Fruit fly (Drosophila melanogaster) whole organism, embryonic: ENCODE results near the gene me31B.

Source experiments
- Atf6 ChIP-seq: fragments of 200-800 bp; sonication (Bioruptor generic); IDR thresholded peaks from 2 replicates; pipeline ENCODE4 v1.3.6; 2022; ENCODE audit warnings: missing biosample characterization, missing genetic modification characterization
- BEAF-32 ChIP-seq: fragments of 200-800 bp; sonication (Bioruptor generic); optimal IDR thresholded peaks from 3 replicates; lab custom pipeline; 2017; ENCODE audit warnings: missing biosample characterization, missing genetic modification characterization, mild to moderate bottlenecking, moderate library complexity, missing genetic modification reagents
- CG11085 ChIP-seq: fragments of 200-800 bp; sonication (Bioruptor generic); IDR thresholded peaks from 2 replicates; pipeline ENCODE4 v1.3.6; 2022; ENCODE audit warnings: missing biosample characterization, missing genetic modification characterization
- CG13287 ChIP-seq: fragments of 200-800 bp; sonication (Bioruptor generic); IDR thresholded peaks from 2 replicates; pipeline ENCODE4 v1.3.6; 2022; ENCODE audit warnings: missing biosample characterization, missing genetic modification characterization; ENCODE audit not compliant: partially characterized antibody
- CG13624 ChIP-seq: fragments of 200-800 bp; sonication (Bioruptor generic); optimal IDR thresholded peaks from 2 replicates; lab custom pipeline; 2016; ENCODE audit warnings: missing biosample characterization, missing genetic modification characterization
- CG14710 ChIP-seq: fragments of 200-800 bp; sonication (Bioruptor generic); optimal IDR thresholded peaks from 3 replicates; lab custom pipeline; 2019; ENCODE audit warnings: missing biosample characterization, mild to moderate bottlenecking, missing genetic modification characterization, moderate library complexity
- CG14860 ChIP-seq: fragments of 200-800 bp; sonication (Bioruptor generic); IDR thresholded peaks from 3 replicates; pipeline ENCODE4 v1.3.6; 2022; ENCODE audit warnings: missing biosample characterization, missing genetic modification characterization; ENCODE audit not compliant: partially characterized antibody
- CG1603 ChIP-seq: fragments of 200-800 bp; sonication (Bioruptor generic); optimal IDR thresholded peaks from 2 replicates; lab custom pipeline; 2019; ENCODE audit warnings: missing biosample characterization, mild to moderate bottlenecking, missing genetic modification characterization, moderate library complexity
- CG17359 ChIP-seq: fragments of 200-800 bp; sonication (Bioruptor generic); optimal IDR thresholded peaks from 3 replicates; lab custom pipeline; 2018; ENCODE audit warnings: missing biosample characterization, mild to moderate bottlenecking, missing genetic modification characterization, moderate library complexity
- CG2120 ChIP-seq: fragments of 200-800 bp; sonication (Bioruptor generic); optimal IDR thresholded peaks from 3 replicates; lab custom pipeline; 2016; ENCODE audit warnings: missing biosample characterization, missing genetic modification characterization
- CG34224 ChIP-seq: fragments of 200-800 bp; sonication (Bioruptor generic); IDR thresholded peaks from 3 replicates; pipeline ENCODE4 v1.3.6; 2022; ENCODE audit warnings: missing biosample characterization, missing genetic modification characterization; ENCODE audit not compliant: partially characterized antibody
- CG34422 ChIP-seq: fragments of 200-800 bp; sonication (Bioruptor generic); IDR thresholded peaks from 3 replicates; pipeline ENCODE4 v1.3.6; 2022; ENCODE audit warnings: missing biosample characterization, missing genetic modification characterization
- CG4617 ChIP-seq: fragments of 200-800 bp; sonication (Bioruptor generic); optimal IDR thresholded peaks from 3 replicates; lab custom pipeline; 2016; ENCODE audit warnings: missing biosample characterization, missing genetic modification characterization, borderline replicate concordance
- CG4707 ChIP-seq: fragments of 200-800 bp; sonication (Bioruptor generic); optimal IDR thresholded peaks from 2 replicates; lab custom pipeline; 2018; ENCODE audit warnings: missing biosample characterization, mild to moderate bottlenecking, missing genetic modification characterization, moderate library complexity
- CG4854 ChIP-seq: fragments of 200-800 bp; sonication (Bioruptor generic); optimal IDR thresholded peaks from 2 replicates; lab custom pipeline; 2016; ENCODE audit warnings: missing biosample characterization, missing genetic modification characterization, inconsistent platforms
- CG5953 ChIP-seq: fragments of 200-800 bp; sonication (Bioruptor generic); IDR thresholded peaks from 2 replicates; pipeline ENCODE4 v1.3.6; 2022; ENCODE audit warnings: missing biosample characterization, missing genetic modification characterization
- CG7987 ChIP-seq: fragments of 200-800 bp; sonication (Bioruptor generic); optimal IDR thresholded peaks from 2 replicates; lab custom pipeline; 2018; ENCODE audit warnings: missing biosample characterization, mild to moderate bottlenecking, missing genetic modification characterization, moderate library complexity
- CHES-1-like ChIP-seq: fragments of 200-800 bp; sonication (Bioruptor generic); optimal IDR thresholded peaks from 2 replicates; lab custom pipeline; 2016; ENCODE audit warnings: missing biosample characterization, missing genetic modification characterization
- Dbx ChIP-seq: fragments of 200-800 bp; sonication (Bioruptor generic); IDR thresholded peaks from 3 replicates; pipeline ENCODE4 v1.3.6; 2022; ENCODE audit warnings: missing biosample characterization, missing genetic modification characterization
- Dip3 ChIP-seq: fragments of 200-800 bp; sonication (Bioruptor generic); optimal IDR thresholded peaks from 3 replicates; lab custom pipeline; 2016; ENCODE audit warnings: missing biosample characterization, missing genetic modification characterization
- Dp ChIP-seq: fragments of 200-800 bp; sonication (Bioruptor generic); optimal IDR thresholded peaks from 2 replicates; lab custom pipeline; 2018; ENCODE audit warnings: missing biosample characterization, mild to moderate bottlenecking, missing genetic modification characterization, moderate library complexity
- E2f2 ChIP-seq: fragments of 200-800 bp; sonication (Bioruptor generic); IDR thresholded peaks from 2 replicates; pipeline ENCODE4 v1.3.6; 2022; ENCODE audit warnings: missing biosample characterization, missing genetic modification characterization
- Fer1 ChIP-seq: fragments of 200-800 bp; sonication (Bioruptor generic); optimal IDR thresholded peaks from 2 replicates; lab custom pipeline; 2017; ENCODE audit warnings: missing biosample characterization, mild to moderate bottlenecking, missing genetic modification characterization
- HLH4C ChIP-seq: fragments of 200-800 bp; sonication (Bioruptor generic); IDR thresholded peaks from 3 replicates; pipeline ENCODE4 v1.3.6; 2022; ENCODE audit warnings: missing biosample characterization, missing genetic modification characterization; ENCODE audit not compliant: partially characterized antibody
- Lhr ChIP-seq: fragments of 200-800 bp; sonication (Bioruptor generic); optimal IDR thresholded peaks from 3 replicates; lab custom pipeline; 2017; ENCODE audit warnings: mild to moderate bottlenecking, missing biosample characterization, missing genetic modification reagents, missing genetic modification characterization
- MBD-R2 ChIP-seq: fragments of 200-800 bp; sonication (Bioruptor generic); IDR thresholded peaks from 2 replicates; pipeline ENCODE4 v1.3.6; 2022; ENCODE audit warnings: missing biosample characterization, missing genetic modification characterization
- MESR4 ChIP-seq: fragments of 200-800 bp; sonication (Bioruptor generic); optimal IDR thresholded peaks from 2 replicates; lab custom pipeline; 2018; ENCODE audit warnings: missing biosample characterization, mild to moderate bottlenecking, missing genetic modification characterization, moderate library complexity
- Med ChIP-seq: fragments of 200-800 bp; sonication (Bioruptor generic); peaks from one replicate; lab custom pipeline; 2016; ENCODE audit warnings: missing biosample characterization, missing genetic modification characterization, mild to moderate bottlenecking, inconsistent platforms, moderate library complexity
- NC2α ChIP-seq: fragments of 200-800 bp; sonication (Bioruptor generic); optimal IDR thresholded peaks from 2 replicates; lab custom pipeline; 2016; ENCODE audit warnings: missing biosample characterization, missing genetic modification characterization
- Rx ChIP-seq: fragments of 200-800 bp; sonication (Bioruptor generic); IDR thresholded peaks from 2 replicates; pipeline ENCODE4 v1.3.6; 2022; ENCODE audit warnings: missing biosample characterization, missing genetic modification characterization
- Scr ChIP-seq: fragments of 200-800 bp; sonication (Bioruptor generic); IDR thresholded peaks from 2 replicates; pipeline ENCODE4 v1.3.6; 2022; ENCODE audit warnings: missing biosample characterization, missing genetic modification characterization; ENCODE audit not compliant: partially characterized antibody
- Stat92E ChIP-seq, 3 experiments: fragments of >200 bp in 2 of 3; fragments of 200-800 bp in 1 of 3; sonication (Bioruptor generic) in 1 of 3; optimal IDR thresholded peaks; 2 replicates each; lab custom pipeline; 2017 to 2019; ENCODE audit warnings: missing biosample characterization in 3 of 3, missing genetic modification characterization in 3 of 3, mild to moderate bottlenecking in 1 of 3, moderate library complexity in 1 of 3
- ato ChIP-seq: fragments of 200-800 bp; sonication (Bioruptor generic); IDR thresholded peaks from 2 replicates; pipeline ENCODE4 v1.3.6; 2022; ENCODE audit warnings: missing biosample characterization, missing genetic modification characterization; ENCODE audit not compliant: partially characterized antibody
- cg ChIP-seq: fragments of 200-800 bp; sonication (Bioruptor generic); optimal IDR thresholded peaks from 3 replicates; lab custom pipeline; 2019; ENCODE audit warnings: missing biosample characterization, mild to moderate bottlenecking, missing genetic modification characterization, moderate library complexity
- eve ChIP-seq, 2 experiments: fragments of >200 bp; optimal IDR thresholded peaks; 2 replicates each; lab custom pipeline; 2017; ENCODE audit warnings: missing biosample characterization in 2 of 2, missing genetic modification characterization in 2 of 2
- gfzf ChIP-seq: fragments of 200-800 bp; sonication (Bioruptor generic); optimal IDR thresholded peaks from 2 replicates; lab custom pipeline; 2016; ENCODE audit warnings: missing biosample characterization, mild to moderate bottlenecking, missing genetic modification characterization, moderate library complexity
- ham ChIP-seq: fragments of 200-800 bp; sonication (Bioruptor generic); IDR thresholded peaks from 2 replicates; pipeline ENCODE4 v1.3.6; 2022; ENCODE audit warnings: missing biosample characterization, missing genetic modification characterization
- jumu ChIP-seq: fragments of 200-800 bp; sonication (Bioruptor generic); optimal IDR thresholded peaks from 3 replicates; lab custom pipeline; 2016; ENCODE audit warnings: missing biosample characterization, missing genetic modification characterization
- nerfin-1 ChIP-seq: fragments of 200-800 bp; sonication (Bioruptor generic); optimal IDR thresholded peaks from 3 replicates; lab custom pipeline; 2019; ENCODE audit warnings: missing biosample characterization, mild to moderate bottlenecking, missing genetic modification characterization, moderate library complexity
- nerfin-2 ChIP-seq: fragments of 200-800 bp; sonication (Bioruptor generic); IDR thresholded peaks from 2 replicates; pipeline ENCODE4 v1.3.6; 2022; ENCODE audit warnings: missing biosample characterization, missing genetic modification characterization; ENCODE audit not compliant: partially characterized antibody
- nmo ChIP-seq: fragments of 200-800 bp; sonication (Bioruptor generic); optimal IDR thresholded peaks from 2 replicates; lab custom pipeline; 2018; ENCODE audit warnings: missing biosample characterization, mild to moderate bottlenecking, missing genetic modification characterization, moderate library complexity
- phol ChIP-seq: fragments of 200-800 bp; sonication (Bioruptor generic); optimal IDR thresholded peaks from 3 replicates; lab custom pipeline; 2018; ENCODE audit warnings: missing biosample characterization, mild to moderate bottlenecking, missing genetic modification characterization, moderate library complexity
- pita ChIP-seq: fragments of 200-800 bp; sonication (Bioruptor generic); optimal IDR thresholded peaks from 2 replicates; lab custom pipeline; 2017; ENCODE audit warnings: missing biosample characterization, mild to moderate bottlenecking, missing genetic modification characterization
- sd ChIP-seq: fragments of 200-800 bp; sonication (Bioruptor generic); optimal IDR thresholded peaks from 3 replicates; lab custom pipeline; 2018; ENCODE audit warnings: missing biosample characterization, mild to moderate bottlenecking, missing genetic modification characterization, moderate library complexity
- so ChIP-seq: fragments of 200-800 bp; sonication (Bioruptor generic); IDR thresholded peaks from 3 replicates; pipeline ENCODE4 v1.3.6; 2022; ENCODE audit warnings: missing biosample characterization, missing genetic modification characterization
- trem ChIP-seq: fragments of 200-800 bp; optimal IDR thresholded peaks from 3 replicates; lab custom pipeline; 2019; ENCODE audit warnings: missing biosample characterization, mild to moderate bottlenecking, missing genetic modification characterization, moderate library complexity
- twi ChIP-seq: fragments of 200-800 bp; optimal IDR thresholded peaks from 2 replicates; lab custom pipeline; 2019; ENCODE audit warnings: missing biosample characterization, mild to moderate bottlenecking, missing genetic modification characterization, moderate library complexity
- unc-4 ChIP-seq: fragments of 200-800 bp; sonication (Bioruptor generic); IDR thresholded peaks from 2 replicates; pipeline ENCODE4 v1.3.6; 2022; ENCODE audit warnings: missing biosample characterization, missing genetic modification characterization; ENCODE audit not compliant: partially characterized antibody
- vfl ChIP-seq: fragments of 200-800 bp; sonication (Bioruptor generic); optimal IDR thresholded peaks from 2 replicates; lab custom pipeline; 2016; ENCODE audit warnings: missing biosample characterization, missing genetic modification characterization

The me31B gene

DNA sequence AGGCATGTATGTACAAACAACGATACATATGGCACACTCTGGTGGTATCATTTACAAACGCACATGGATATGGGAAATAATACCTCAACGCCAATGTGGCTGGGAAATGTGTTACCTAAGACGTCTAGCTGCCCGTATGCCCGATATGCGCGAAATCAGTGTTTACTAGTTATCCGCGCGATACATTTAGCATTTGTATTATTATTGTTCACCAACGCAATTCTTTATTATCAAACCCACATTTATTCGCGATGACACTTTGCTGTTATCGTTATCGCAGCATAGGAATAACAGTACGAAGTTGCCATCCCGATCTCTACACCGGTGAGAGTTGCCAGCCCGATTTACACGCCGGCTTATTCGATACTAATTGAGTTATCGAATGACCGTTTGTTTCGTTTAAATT, 7.6 kb downstream of the me31B start, which contains the start of gene chico (continued):
- TF ChIP-seq trem (tag; lab: Kevin White, UChicago) = peak; percentile 80
- TF ChIP-seq Dp (GFP tag; lab: Kevin White, UChicago) = peak; percentile 73
- peak; percentile 63; the same call in 1 of the 3 replicates for TF ChIP-seq CG34422
- TF ChIP-seq ato (GFP tag; lab: Robert Waterston, UW) = peak; percentile 55; the same call in 1 of the 2 replicates
- peak in 1 of 2 experiments; percentile 76 for TF ChIP-seq eve (GFP tag; optimal IDR thresholded peaks at IDR 0.05; lab: Kevin White, UChicago)
- peak; percentile 68 for TF ChIP-seq CG14860 (GFP tag; lab: Robert Waterston, UW)
- TF ChIP-seq phol (tag; lab: Kevin White, UChicago) = peak; percentile 43
- TF ChIP-seq so (GFP tag; lab: Robert Waterston, UW) = no peak; the same call in 2 of the 3 replicates
- peak; percentile 23 for TF ChIP-seq CG2120 (GFP tag; lab: Kevin White, UChicago)
- no peak for TF ChIP-seq ham
- peak; percentile 29 for TF ChIP-seq CG7987 (GFP tag; lab: Kevin White, UChicago)
- TF ChIP-seq CG4854 (GFP tag; lab: Kevin White, UChicago) = peak; percentile 4
- peak; percentile 60 for TF ChIP-seq CG13287
- TF ChIP-seq Atf6 = 0 out of 2 replicates have a peak, but pooled peaks have one; percentile 12
- TF ChIP-seq nerfin-1 (tag; lab: Kevin White, UChicago) = peak; percentile 93
- no peak for TF ChIP-seq CG11085 (GFP tag; lab: Robert Waterston, UW)
- TF ChIP-seq CG34224 (GFP tag; lab: Robert Waterston, UW) = peak; percentile 56
- peak; percentile 22; the same call in 1 of the 3 replicates for TF ChIP-seq Dbx
- TF ChIP-seq twi (tag; lab: Kevin White, UChicago) = peak; percentile 19
- TF ChIP-seq Stat92E (GFP tag; optimal IDR thresholded peaks at IDR 0.05; lab: Kevin White, UChicago) = peak in 1 of 3 experiments; percentile 17
- peak; percentile 64 for TF ChIP-seq Lhr (GFP tag; lab: Kevin White, UChicago)
- peak; percentile 80 for TF ChIP-seq HLH4C (GFP tag; lab: Robert Waterston, UW)
- TF ChIP-seq CG4617 (GFP tag; lab: Kevin White, UChicago) = peak; percentile 63
- peak; percentile 83 for TF ChIP-seq Med (GFP tag; lab: Kevin White, UChicago)
- no peak for TF ChIP-seq vfl (GFP tag; lab: Kevin White, UChicago)
- TF ChIP-seq Rx (GFP tag; lab: Robert Waterston, UW) = no peak
- TF ChIP-seq BEAF-32 = peak; percentile 65
- no peak for TF ChIP-seq Dip3 (GFP tag; lab: Kevin White, UChicago)
- peak; percentile 62 for TF ChIP-seq unc-4 (GFP tag; lab: Robert Waterston, UW)
- TF ChIP-seq nerfin-2 = peak; percentile 58; the same call in 1 of the 2 replicates
- TF ChIP-seq CG4707 (GFP tag; lab: Kevin White, UChicago) = no peak
- TF ChIP-seq CG13624 (GFP tag; lab: Kevin White, UChicago) = peak; percentile 68
- peak; percentile 82 for TF ChIP-seq sd
- peak; percentile 63 for TF ChIP-seq Scr (GFP tag; lab: Robert Waterston, UW)
- no peak for TF ChIP-seq pita (GFP tag; lab: Kevin White, UChicago)
- TF ChIP-seq Fer1 (GFP tag; lab: Kevin White, UChicago) = peak; percentile 27
- TF ChIP-seq NC2α (GFP tag; lab: Kevin White, UChicago) = no peak
- TF ChIP-seq nmo = peak; percentile 63
- TF ChIP-seq MESR4 = peak; percentile 79
- no peak for TF ChIP-seq CG5953
- TF ChIP-seq CG17359 = no peak
- peak; percentile 38 for TF ChIP-seq gfzf (GFP tag; lab: Kevin White, UChicago)
- peak; percentile 15 for TF ChIP-seq cg (GFP tag; lab: Kevin White, UChicago)
- TF ChIP-seq jumu (GFP tag; lab: Kevin White, UChicago) = no peak
- peak; percentile 74 for TF ChIP-seq E2f2
- peak; percentile 18 for TF ChIP-seq CHES-1-like (GFP tag; lab: Kevin White, UChicago)
- peak; percentile 56 for TF ChIP-seq MBD-R2 (GFP tag; lab: Robert Waterston, UW)
- TF ChIP-seq CG14710 (tag; lab: Kevin White, UChicago) = peak; percentile 67
- TF ChIP-seq CG1603 = peak; percentile 83
